Worm (Caenorhabditis elegans): ENCODE measurements around the gene srbc-8.

DNA sequence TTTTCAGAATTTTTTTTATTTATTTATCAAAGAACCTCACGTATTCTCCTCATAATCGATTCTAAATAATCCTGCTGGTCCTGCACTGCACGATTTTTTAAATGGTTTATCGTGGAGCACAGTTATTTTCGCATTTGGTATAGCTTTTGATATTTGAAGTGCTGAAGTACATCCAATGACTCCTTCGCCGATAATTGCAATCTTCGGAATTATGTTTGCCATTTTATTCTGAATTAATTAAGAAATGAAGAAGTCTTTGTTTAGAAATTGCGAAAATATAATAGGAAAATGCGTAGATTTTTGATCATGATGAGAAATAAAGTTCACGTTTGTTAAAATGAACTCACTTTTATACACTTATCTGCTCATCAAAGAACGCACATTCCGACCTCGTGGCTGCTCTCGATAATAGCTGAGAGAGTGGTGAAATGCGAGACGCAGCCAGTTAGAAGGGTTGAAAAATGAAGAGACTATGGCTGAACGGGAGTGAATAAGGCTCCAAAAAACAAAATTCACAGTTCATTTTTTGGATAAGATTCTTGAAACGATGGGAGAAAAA, 50.0 kb downstream of the srbc-8 start:
- TF ChIP-seq klf-2 (GFP tag; conservative IDR thresholded peaks at IDR 0.05): no peak
- no peak for TF ChIP-seq T22C8.4 (GFP tag; IDR thresholded peaks at IDR 0.05)
